Worm (Caenorhabditis elegans) whole organism, L1 larva: ENCODE measurements around the gene irld-56.

Experiments
- lsy-2 ChIP-seq, 2 experiments: fragments of 150-350 bp; optimal IDR thresholded peaks; 2 replicates each; lab custom pipeline; 2014; ENCODE audit warnings: missing biosample characterization in 2 of 2, missing genetic modification characterization in 2 of 2
- nhr-28 ChIP-seq: fragments of 150-350 bp; optimal IDR thresholded peaks from 2 replicates; lab custom pipeline; 2014; ENCODE audit warnings: missing biosample characterization, missing genetic modification characterization

DNA sequence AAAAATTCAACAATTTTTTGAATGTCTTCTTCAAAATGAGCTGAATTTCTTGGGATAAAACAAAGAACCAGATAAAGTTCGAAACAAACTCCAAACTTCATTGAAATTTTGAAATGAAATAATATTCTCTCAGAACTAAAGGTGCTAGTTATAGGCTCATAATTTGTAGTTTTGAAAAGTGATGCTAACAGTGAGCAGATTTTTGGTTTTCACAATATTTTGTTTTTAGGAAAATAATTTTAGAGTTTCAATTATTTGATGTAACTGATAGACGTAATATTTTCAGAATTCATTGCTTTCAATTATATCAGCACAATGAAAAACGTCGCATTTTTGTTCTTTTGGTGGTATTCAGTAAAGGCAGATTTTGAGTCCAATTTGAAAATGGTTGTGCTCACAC lies at the start of gene irld-56, which contains the start of gene irld-55:
- TF ChIP-seq nhr-28 (tag; lab: Kevin White, UChicago) = no peak
- TF ChIP-seq lsy-2 (tag; optimal IDR thresholded peaks at IDR 0.05; lab: Kevin White, UChicago) = no peak
